Fruit fly (Drosophila melanogaster) whole organism, adult: ENCODE data around the gene CG33639.

Source experiments
- CG11617 ChIP-seq: fragments of 200-800 bp; sonication (Bioruptor generic); optimal IDR thresholded peaks from 2 replicates; lab custom pipeline; 2017; ENCODE audit warnings: mild to moderate bottlenecking, missing biosample characterization, missing genetic modification reagents, missing genetic modification characterization
- CG12768 ChIP-seq: fragments of 200-800 bp; sonication (Bioruptor generic); optimal IDR thresholded peaks from 2 replicates; lab custom pipeline; 2017; ENCODE audit warnings: missing biosample characterization, missing genetic modification characterization, mild to moderate bottlenecking, moderate library complexity, missing genetic modification reagents
- CG14711 ChIP-seq: fragments of 200-800 bp; sonication (Bioruptor generic); optimal IDR thresholded peaks from 2 replicates; lab custom pipeline; 2018; ENCODE audit warnings: missing biosample characterization, mild to moderate bottlenecking, missing genetic modification characterization, moderate library complexity
- CG1620 ChIP-seq: fragments of 200-800 bp; sonication (Bioruptor generic); optimal IDR thresholded peaks from 2 replicates; lab custom pipeline; 2016; ENCODE audit warnings: missing biosample characterization, missing genetic modification characterization
- CG33017 ChIP-seq: fragments of 200-800 bp; sonication (Bioruptor generic); optimal IDR thresholded peaks from 2 replicates; lab custom pipeline; 2018; ENCODE audit warnings: missing biosample characterization, mild to moderate bottlenecking, missing genetic modification characterization, moderate library complexity
- CG5204 ChIP-seq: fragments of 200-800 bp; sonication (Bioruptor generic); optimal IDR thresholded peaks from 2 replicates; lab custom pipeline; 2016; ENCODE audit warnings: missing biosample characterization, missing genetic modification characterization
- CG7045 ChIP-seq: fragments of 200-800 bp; sonication (Bioruptor generic); optimal IDR thresholded peaks from 2 replicates; lab custom pipeline; 2017; ENCODE audit warnings: missing biosample characterization, mild to moderate bottlenecking, missing genetic modification characterization
- CG7101 ChIP-seq: fragments of 200-800 bp; sonication (Bioruptor generic); optimal IDR thresholded peaks from 2 replicates; lab custom pipeline; 2018; ENCODE audit warnings: missing biosample characterization, mild to moderate bottlenecking, missing genetic modification characterization, moderate library complexity
- Clk ChIP-seq: fragments of 200-800 bp; sonication (Bioruptor generic); optimal IDR thresholded peaks from 2 replicates; lab custom pipeline; 2017; ENCODE audit warnings: missing biosample characterization, missing genetic modification characterization
- Crg-1 ChIP-seq: fragments of 200-800 bp; sonication (Bioruptor generic); optimal IDR thresholded peaks from 2 replicates; lab custom pipeline; 2016; ENCODE audit warnings: missing biosample characterization, missing genetic modification characterization
- Hr96 ChIP-seq: fragments of 200-800 bp; sonication (Bioruptor generic); optimal IDR thresholded peaks from 2 replicates; lab custom pipeline; 2016; ENCODE audit warnings: missing biosample characterization, missing genetic modification characterization
- Mnt ChIP-seq: fragments of 200-800 bp; sonication (Bioruptor generic); optimal IDR thresholded peaks from 2 replicates; lab custom pipeline; 2016; ENCODE audit warnings: missing biosample characterization, mild to moderate bottlenecking, missing genetic modification characterization
- bab1 ChIP-seq: fragments of 200-800 bp; sonication (Bioruptor generic); optimal IDR thresholded peaks from 3 replicates; lab custom pipeline; 2019; ENCODE audit warnings: missing biosample characterization, mild to moderate bottlenecking, missing genetic modification characterization, moderate library complexity
- cic ChIP-seq: fragments of 200-800 bp; sonication (Bioruptor generic); optimal IDR thresholded peaks from 2 replicates; lab custom pipeline; 2017; ENCODE audit warnings: missing biosample characterization, mild to moderate bottlenecking, missing genetic modification characterization, moderate library complexity
- cnc ChIP-seq, 2 experiments: fragments of >200 bp; optimal IDR thresholded peaks; 2 replicates each; lab custom pipeline; 2017
- kay ChIP-seq: fragments of 200-800 bp; sonication (Bioruptor generic); peaks from one replicate; lab custom pipeline; 2016; ENCODE audit warnings: missing biosample characterization, missing genetic modification characterization, borderline replicate concordance
- ovo ChIP-seq: fragments of 200-800 bp; sonication (Bioruptor generic); optimal IDR thresholded peaks from 2 replicates; lab custom pipeline; 2016; ENCODE audit warnings: missing biosample characterization, missing genetic modification characterization
- pad ChIP-seq: fragments of 200-800 bp; sonication (Bioruptor generic); optimal IDR thresholded peaks from 3 replicates; lab custom pipeline; 2017; ENCODE audit warnings: missing biosample characterization, missing genetic modification characterization, mild to moderate bottlenecking, moderate library complexity, missing genetic modification reagents
- tj ChIP-seq: fragments of 200-800 bp; sonication (Bioruptor generic); optimal IDR thresholded peaks from 3 replicates; lab custom pipeline; 2017; ENCODE audit warnings: missing biosample characterization, mild to moderate bottlenecking, missing genetic modification characterization, moderate library complexity
- toe ChIP-seq: fragments of 200-800 bp; sonication (Bioruptor generic); optimal IDR thresholded peaks from 2 replicates; lab custom pipeline; 2016; ENCODE audit warnings: missing biosample characterization, missing genetic modification characterization

The CG33639 gene

DNA sequence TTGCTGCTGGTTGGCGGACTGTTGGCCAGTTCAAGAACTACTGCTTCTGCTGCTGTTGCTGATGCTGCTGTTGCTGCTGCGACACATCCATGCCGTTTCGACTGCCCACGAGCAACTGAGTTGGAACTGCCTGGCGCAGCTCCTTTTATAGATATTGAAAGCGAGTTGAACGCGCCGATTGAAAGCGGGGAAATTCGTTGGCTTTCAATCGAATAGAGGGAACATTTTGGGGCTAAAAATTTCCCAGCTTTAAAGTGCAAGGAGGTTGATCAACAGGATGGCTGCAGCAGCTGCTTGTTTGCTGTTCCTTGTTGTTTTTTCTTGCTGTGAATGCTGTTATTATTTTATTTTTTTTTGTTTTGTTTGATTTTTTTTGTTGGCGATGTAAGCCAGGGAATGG is at the start of gene CG33639:
CG33639 (minus strand) TSS at position 101 of the 400 bp plus-strand sequence.
- TF ChIP-seq Mnt (GFP tag; lab: Kevin White, UChicago) (no peak), cic (GFP tag; lab: Kevin White, UChicago) (no peak), CG7045 (GFP tag; lab: Kevin White, UChicago) (no peak), bab1 (GFP tag; lab: Kevin White, UChicago) (no peak), CG11617 (GFP tag; lab: Kevin White, UChicago) (no peak), cnc (optimal IDR thresholded peaks at IDR 0.05; lab: Kevin White, UChicago) (no peak), Crg-1 (GFP tag; lab: Kevin White, UChicago) (no peak), Hr96 (GFP tag; lab: Kevin White, UChicago) (no peak), pad (GFP tag; lab: Kevin White, UChicago) (no peak), CG33017 (tag; lab: Kevin White, UChicago) (no peak), ovo (GFP tag; lab: Kevin White, UChicago) (no peak), toe (GFP tag; lab: Kevin White, UChicago) (no peak), CG12768 (GFP tag; lab: Kevin White, UChicago) (no peak), kay (GFP tag; lab: Kevin White, UChicago) (no peak), CG7101 (tag; lab: Kevin White, UChicago) (no peak), Clk (GFP tag; lab: Kevin White, UChicago) (no peak), CG5204 (GFP tag; lab: Kevin White, UChicago) (no peak)

DNA sequence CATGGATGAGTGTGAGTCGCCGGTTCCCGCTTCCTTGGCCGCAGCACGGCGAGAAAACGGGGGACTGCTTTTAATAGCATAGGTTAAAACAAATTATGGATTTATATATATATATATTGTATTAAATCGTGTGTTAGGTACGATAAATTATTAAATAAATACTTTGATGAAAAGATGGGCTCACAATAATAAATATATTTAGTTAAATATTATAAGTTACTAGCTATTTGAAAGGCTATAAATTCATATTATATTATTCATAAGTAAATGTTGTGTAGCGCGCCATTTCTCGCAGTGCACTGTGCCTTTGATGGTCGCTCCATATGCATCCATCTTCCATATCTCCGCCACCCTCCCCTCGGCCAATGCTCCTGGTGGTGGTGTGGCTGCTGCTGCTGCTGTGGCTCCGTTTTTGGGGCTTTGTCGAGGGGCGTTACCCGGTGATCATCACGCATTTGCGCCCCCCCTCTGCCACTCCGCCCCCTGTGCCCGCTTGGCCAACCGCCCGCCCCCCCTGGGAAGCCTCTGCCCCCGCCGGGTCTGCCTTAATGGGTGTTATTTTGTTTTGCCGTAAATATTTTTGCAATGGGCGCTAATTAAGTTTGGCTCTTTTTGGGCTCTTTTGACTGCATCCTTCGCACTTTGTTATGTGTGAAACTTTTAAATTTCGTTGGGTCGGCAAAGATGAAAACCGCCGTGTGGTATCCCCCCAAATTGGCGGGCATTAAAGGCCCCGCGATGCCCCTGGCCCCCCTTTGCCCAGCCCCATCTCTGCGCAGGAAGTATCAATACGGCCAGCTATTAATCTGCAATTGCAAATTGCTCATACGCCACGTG is 47.5 kb upstream of the CG33639 start:
- TF ChIP-seq pad (GFP tag; lab: Kevin White, UChicago) (no peak), CG7101 (tag; lab: Kevin White, UChicago) (no peak), Crg-1 (GFP tag; lab: Kevin White, UChicago) (no peak), CG5204 (GFP tag; lab: Kevin White, UChicago) (no peak), toe (GFP tag; lab: Kevin White, UChicago) (no peak), Hr96 (GFP tag; lab: Kevin White, UChicago) (no peak), Clk (GFP tag; lab: Kevin White, UChicago) (no peak), tj (GFP tag; lab: Kevin White, UChicago) (no peak), kay (GFP tag; lab: Kevin White, UChicago) (no peak), ovo (GFP tag; lab: Kevin White, UChicago) (no peak)

DNA sequence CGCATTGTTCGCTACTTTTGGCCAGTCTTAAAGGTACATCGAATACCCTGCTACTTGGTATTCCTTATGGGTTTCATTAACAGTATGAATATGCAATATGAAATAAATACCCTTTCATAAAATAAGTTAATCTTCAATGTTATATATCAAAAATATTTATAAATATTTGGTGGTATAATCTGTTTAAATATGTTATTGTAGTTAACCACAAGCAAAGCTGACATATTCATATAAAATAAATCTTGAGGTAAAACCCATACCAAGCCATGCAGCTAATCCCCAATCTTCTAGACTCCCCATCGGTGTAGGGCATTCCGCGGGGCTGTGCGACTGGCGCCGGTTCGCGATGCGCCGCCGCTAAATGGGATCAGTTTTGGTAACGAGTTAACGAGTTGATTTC is 46.5 kb upstream of the CG33639 start:
- no peak for TF ChIP-seq ovo (GFP tag; lab: Kevin White, UChicago)

DNA sequence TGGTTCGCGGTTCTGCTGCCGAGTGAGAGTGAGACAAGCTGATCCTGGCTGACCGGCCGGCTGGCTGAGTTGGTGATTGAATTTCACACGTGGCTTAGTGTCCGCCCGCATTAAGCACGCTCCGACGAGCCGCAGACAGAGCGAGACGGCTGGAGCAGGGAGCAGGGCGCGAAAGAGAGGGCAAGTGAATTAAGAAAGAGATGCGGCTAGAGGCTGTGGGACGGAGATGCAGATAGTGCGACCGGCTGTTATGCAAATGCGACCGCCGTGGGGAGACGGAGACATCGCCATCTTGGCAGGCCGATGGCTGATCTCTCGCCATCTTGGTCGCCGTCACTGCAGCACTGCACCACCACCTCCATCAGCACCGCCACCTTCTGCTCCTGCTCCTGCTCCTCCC is 41.0 kb upstream of the CG33639 start:
- TF ChIP-seq tj (GFP tag; lab: Kevin White, UChicago) = no peak
- TF ChIP-seq cnc (optimal IDR thresholded peaks at IDR 0.05; lab: Kevin White, UChicago) = no peak
- TF ChIP-seq CG11617 (GFP tag; lab: Kevin White, UChicago) = no peak
- no peak for TF ChIP-seq CG1620
- TF ChIP-seq Mnt (GFP tag; lab: Kevin White, UChicago) = no peak

DNA sequence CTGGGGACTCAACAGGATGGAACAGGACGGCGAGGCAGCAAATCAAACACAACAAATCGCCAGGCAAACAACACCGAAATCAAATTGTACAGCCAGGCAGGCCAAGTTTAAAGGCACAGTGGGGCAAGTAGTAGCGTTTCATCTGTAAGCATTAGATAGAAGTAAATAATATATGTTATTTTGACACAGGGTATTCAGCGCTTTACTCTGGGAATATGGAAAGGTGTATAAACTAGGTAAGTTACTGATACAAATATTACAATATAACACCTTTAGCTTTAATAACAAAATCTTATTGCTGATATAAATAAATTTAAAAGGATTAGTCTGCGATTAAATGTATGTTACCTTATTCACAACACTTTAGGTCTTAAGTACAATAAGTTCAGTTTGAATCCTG is 37.5 kb upstream of the CG33639 start:
- TF ChIP-seq cnc (optimal IDR thresholded peaks at IDR 0.05; lab: Kevin White, UChicago) = no peak
- no peak for TF ChIP-seq CG1620
- no peak for TF ChIP-seq CG33017 (tag; lab: Kevin White, UChicago)
- no peak for TF ChIP-seq CG7045 (GFP tag; lab: Kevin White, UChicago)
- TF ChIP-seq CG11617 (GFP tag; lab: Kevin White, UChicago) = no peak
- no peak for TF ChIP-seq ovo (GFP tag; lab: Kevin White, UChicago)
- no peak for TF ChIP-seq tj (GFP tag; lab: Kevin White, UChicago)
- no peak for TF ChIP-seq CG5204 (GFP tag; lab: Kevin White, UChicago)

DNA sequence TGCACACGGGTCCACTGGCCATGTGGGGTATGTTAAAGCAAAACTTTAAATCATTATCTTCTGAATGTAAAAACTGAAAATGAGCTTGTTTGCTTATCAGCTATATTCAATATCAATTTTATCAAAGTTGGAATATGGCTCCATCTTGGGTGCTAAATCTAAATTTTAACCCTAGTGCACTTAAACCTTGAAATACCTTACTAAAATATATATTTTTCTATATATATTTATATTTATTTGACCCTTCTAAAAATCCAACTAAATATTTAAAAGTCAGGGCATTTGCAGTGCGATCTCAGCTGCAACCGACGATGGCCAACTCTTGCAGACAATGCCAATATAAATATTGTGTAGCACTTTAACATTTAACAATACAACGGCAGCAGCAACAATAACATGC is 36.3 kb upstream of the CG33639 start:
- TF ChIP-seq ovo (GFP tag; lab: Kevin White, UChicago) (no peak), CG14711 (tag; lab: Kevin White, UChicago) (no peak)

DNA sequence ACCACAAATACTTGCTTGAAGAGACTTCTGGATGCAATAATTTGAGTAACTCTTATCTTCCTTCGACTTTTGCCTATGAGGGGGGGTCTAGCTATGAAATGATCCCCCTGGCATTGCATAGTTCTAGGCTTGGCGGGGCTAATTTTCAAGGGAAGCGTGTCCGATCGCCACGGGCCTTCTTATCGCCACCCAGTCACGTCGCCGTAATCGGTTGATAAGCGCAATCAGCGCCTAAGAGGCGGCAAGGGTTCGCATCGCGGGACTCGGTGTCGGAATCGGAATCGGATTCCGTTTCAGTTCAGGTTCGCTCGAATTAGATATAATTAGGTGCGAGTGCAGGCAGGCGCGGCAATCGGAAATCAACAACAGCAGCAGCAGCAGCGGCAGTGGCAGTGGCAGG is 35.6 kb upstream of the CG33639 start:
- TF ChIP-seq kay (GFP tag; lab: Kevin White, UChicago) (no peak), Hr96 (GFP tag; lab: Kevin White, UChicago) (no peak), CG7101 (tag; lab: Kevin White, UChicago) (no peak), toe (GFP tag; lab: Kevin White, UChicago) (no peak), CG14711 (tag; lab: Kevin White, UChicago) (no peak), CG1620 (no peak), pad (GFP tag; lab: Kevin White, UChicago) (no peak), CG7045 (GFP tag; lab: Kevin White, UChicago) (no peak), CG33017 (tag; lab: Kevin White, UChicago) (no peak), Clk (GFP tag; lab: Kevin White, UChicago) (no peak)
